Worm (Caenorhabditis elegans): ENCODE data around the gene hrg-9.

DNA sequence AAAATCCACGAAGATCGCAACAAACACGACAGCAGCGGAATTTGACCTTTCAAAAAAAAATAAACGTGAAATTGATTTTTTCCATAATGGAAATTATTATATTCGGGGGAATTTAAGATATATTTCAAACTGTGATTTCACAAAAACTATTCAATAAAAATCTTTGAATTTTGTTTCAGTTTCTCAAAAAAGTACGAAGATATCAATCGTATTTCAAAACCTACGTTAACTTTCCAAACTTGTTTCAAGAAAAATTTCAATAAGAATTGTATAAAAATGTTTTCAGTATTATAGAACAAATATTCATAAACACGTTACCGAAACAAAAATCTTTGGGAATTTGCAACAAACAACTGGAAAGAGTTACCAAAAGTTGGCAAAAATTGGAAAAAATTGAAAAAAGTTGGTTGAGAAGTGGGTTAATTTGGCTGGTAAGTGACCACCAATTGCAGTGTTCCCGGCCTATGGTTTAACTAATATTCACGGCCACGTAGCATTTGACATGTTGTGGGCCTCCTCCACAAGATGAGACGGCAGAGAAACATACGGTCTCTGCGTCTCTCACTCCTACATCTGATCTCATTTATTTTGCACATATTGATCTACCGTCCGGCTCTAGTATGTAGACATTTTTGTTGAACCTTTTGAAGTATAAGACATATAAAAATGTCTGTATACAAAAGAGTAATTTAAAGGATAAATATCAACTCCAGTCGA, 12.2 kb downstream of the hrg-9 start, which contains the start of the genes T16G1.9 and T16G1.18:
- peak; percentile 34 for TF ChIP-seq nhr-28 (tag; optimal IDR thresholded peaks at IDR 0.05)
- TF ChIP-seq lsy-2 (tag; optimal IDR thresholded peaks at IDR 0.05): peak in 1 of 2 experiments; percentile 69
- TF ChIP-seq nhr-77 (tag; optimal IDR thresholded peaks at IDR 0.05): no peak
